Fruit fly (Drosophila melanogaster) whole organism, embryonic: ENCODE data around the gene Prx4.

ENCODE experiments used
- CG12104 ChIP-seq: fragments of 200-800 bp; sonication (Bioruptor generic); optimal IDR thresholded peaks from 3 replicates; lab custom pipeline; 2016; ENCODE audit warnings: missing biosample characterization, missing genetic modification characterization
- CG12659 ChIP-seq: fragments of 200-800 bp; sonication (Bioruptor generic); optimal IDR thresholded peaks from 3 replicates; lab custom pipeline; 2017; ENCODE audit warnings: mild to moderate bottlenecking, missing biosample characterization, missing genetic modification reagents, missing genetic modification characterization
- CG12942 ChIP-seq: fragments of 200-800 bp; sonication (Bioruptor generic); optimal IDR thresholded peaks from 3 replicates; lab custom pipeline; 2016; ENCODE audit warnings: missing biosample characterization, missing genetic modification characterization
- CG15011 ChIP-seq: fragments of 200-800 bp; sonication (Bioruptor generic); optimal IDR thresholded peaks from 3 replicates; lab custom pipeline; 2018; ENCODE audit warnings: missing biosample characterization, mild to moderate bottlenecking, missing genetic modification characterization
- CG17186 ChIP-seq: fragments of 200-800 bp; sonication (Bioruptor generic); optimal IDR thresholded peaks from 3 replicates; lab custom pipeline; 2017; ENCODE audit warnings: missing biosample characterization, missing genetic modification reagents, missing genetic modification characterization
- CG1832 ChIP-seq: fragments of 200-800 bp; sonication (Bioruptor generic); optimal IDR thresholded peaks from 2 replicates; lab custom pipeline; 2017; ENCODE audit warnings: missing biosample characterization, mild to moderate bottlenecking, missing genetic modification characterization, inconsistent platforms
- CG2116 ChIP-seq: fragments of 200-800 bp; sonication (Bioruptor generic); optimal IDR thresholded peaks from 3 replicates; lab custom pipeline; 2018; ENCODE audit warnings: missing biosample characterization, mild to moderate bottlenecking, missing genetic modification characterization
- CG2199 ChIP-seq: fragments of 200-800 bp; sonication (Bioruptor generic); IDR thresholded peaks from 3 replicates; pipeline ENCODE4 v1.3.6; 2022; ENCODE audit warnings: missing biosample characterization, missing genetic modification characterization
- CG30020 ChIP-seq: fragments of 200-800 bp; optimal IDR thresholded peaks from 2 replicates; lab custom pipeline; 2019; ENCODE audit warnings: missing biosample characterization, mild to moderate bottlenecking, missing genetic modification characterization, moderate library complexity
- CG30431 ChIP-seq: fragments of 200-800 bp; sonication (Bioruptor generic); optimal IDR thresholded peaks from 2 replicates; lab custom pipeline; 2017; ENCODE audit warnings: missing biosample characterization, missing genetic modification characterization
- CG3281 ChIP-seq: fragments of 200-800 bp; sonication (Bioruptor generic); optimal IDR thresholded peaks from 3 replicates; lab custom pipeline; 2017; ENCODE audit warnings: missing biosample characterization, mild to moderate bottlenecking, missing genetic modification characterization
- CG34376 ChIP-seq: fragments of 200-800 bp; sonication (Bioruptor generic); optimal IDR thresholded peaks from 2 replicates; lab custom pipeline; 2018; ENCODE audit warnings: missing biosample characterization, mild to moderate bottlenecking, missing genetic modification characterization
- CG42726 ChIP-seq: fragments of 200-800 bp; sonication (Bioruptor generic); IDR thresholded peaks from 2 replicates; pipeline ENCODE4 v1.3.6; 2022; ENCODE audit warnings: missing biosample characterization, missing genetic modification characterization; ENCODE audit not compliant: partially characterized antibody
- CG5180 ChIP-seq: fragments of 200-800 bp; sonication (Bioruptor generic); optimal IDR thresholded peaks from 3 replicates; lab custom pipeline; 2017; ENCODE audit warnings: missing biosample characterization, missing genetic modification characterization, mild to moderate bottlenecking, moderate library complexity, missing genetic modification reagents
- CG6175 ChIP-seq: fragments of 200-800 bp; sonication (Bioruptor generic); IDR thresholded peaks from 3 replicates; pipeline ENCODE4 v1.3.6; 2022; ENCODE audit warnings: missing biosample characterization, missing genetic modification characterization
- CG6791 ChIP-seq: fragments of 200-800 bp; sonication (Bioruptor generic); IDR thresholded peaks from 3 replicates; pipeline ENCODE4 v1.3.6; 2022; ENCODE audit warnings: missing biosample characterization, missing genetic modification characterization; ENCODE audit not compliant: partially characterized antibody
- CG7987 ChIP-seq: fragments of 200-800 bp; sonication (Bioruptor generic); optimal IDR thresholded peaks from 2 replicates; lab custom pipeline; 2018; ENCODE audit warnings: missing biosample characterization, mild to moderate bottlenecking, missing genetic modification characterization, moderate library complexity
- CG8478 ChIP-seq: fragments of >200 bp; optimal IDR thresholded peaks from 2 replicates; lab custom pipeline; 2018
- CG9609 ChIP-seq: fragments of 200-800 bp; sonication (Bioruptor generic); optimal IDR thresholded peaks from 3 replicates; lab custom pipeline; 2016; ENCODE audit warnings: missing biosample characterization, missing genetic modification characterization
- CHES-1-like ChIP-seq: fragments of 200-800 bp; sonication (Bioruptor generic); optimal IDR thresholded peaks from 2 replicates; lab custom pipeline; 2016; ENCODE audit warnings: missing biosample characterization, missing genetic modification characterization
- D19A ChIP-seq: fragments of 200-800 bp; optimal IDR thresholded peaks from 3 replicates; lab custom pipeline; 2019; ENCODE audit warnings: missing biosample characterization, mild to moderate bottlenecking, missing genetic modification characterization, moderate library complexity
- HLH3B ChIP-seq: fragments of 200-800 bp; sonication (Bioruptor generic); IDR thresholded peaks from 2 replicates; pipeline ENCODE4 v1.3.6; 2022; ENCODE audit warnings: missing biosample characterization, missing genetic modification characterization
- Hmx ChIP-seq: fragments of 200-800 bp; sonication (Bioruptor generic); optimal IDR thresholded peaks from 2 replicates; lab custom pipeline; 2016; ENCODE audit warnings: missing biosample characterization, missing genetic modification characterization
- Kr ChIP-seq: fragments of 200-800 bp; sonication (Bioruptor generic); optimal IDR thresholded peaks from 2 replicates; lab custom pipeline; 2017; ENCODE audit warnings: missing biosample characterization, mild to moderate bottlenecking, missing genetic modification characterization
- Lhr ChIP-seq: fragments of 200-800 bp; sonication (Bioruptor generic); optimal IDR thresholded peaks from 3 replicates; lab custom pipeline; 2017; ENCODE audit warnings: mild to moderate bottlenecking, missing biosample characterization, missing genetic modification reagents, missing genetic modification characterization
- MESR4 ChIP-seq: fragments of 200-800 bp; sonication (Bioruptor generic); optimal IDR thresholded peaks from 2 replicates; lab custom pipeline; 2018; ENCODE audit warnings: missing biosample characterization, mild to moderate bottlenecking, missing genetic modification characterization, moderate library complexity
- Max ChIP-seq: fragments of 200-800 bp; sonication (Bioruptor generic); optimal IDR thresholded peaks from 2 replicates; lab custom pipeline; 2016; ENCODE audit warnings: missing biosample characterization, mild to moderate bottlenecking, missing genetic modification characterization
- Mrtf ChIP-seq: fragments of 200-800 bp; sonication (Bioruptor generic); IDR thresholded peaks from 3 replicates; pipeline ENCODE4 v1.3.6; 2022; ENCODE audit warnings: missing biosample characterization, missing genetic modification characterization
- Nf-YB ChIP-seq: fragments of 200-800 bp; sonication (Bioruptor generic); optimal IDR thresholded peaks from 3 replicates; lab custom pipeline; 2019; ENCODE audit warnings: missing biosample characterization, mild to moderate bottlenecking, missing genetic modification characterization, moderate library complexity
- Oaz ChIP-seq: fragments of 200-800 bp; sonication (Bioruptor generic); IDR thresholded peaks from 2 replicates; pipeline ENCODE4 v1.3.6; 2022; ENCODE audit warnings: missing biosample characterization, missing genetic modification characterization
- Tbp ChIP-seq: fragments of >200 bp; optimal IDR thresholded peaks from 2 replicates; lab custom pipeline; 2018; ENCODE audit warnings: missing biosample characterization, missing genetic modification characterization
- Trl ChIP-seq, 3 experiments: fragments of >200 bp in 2 of 3; fragments of 200-800 bp in 1 of 3; sonication (Bioruptor generic) in 1 of 3; optimal IDR thresholded peaks; 2 replicates in 1 of 3; 3 replicates in 2 of 3; lab custom pipeline; 2016 to 2017; ENCODE audit warnings: missing biosample characterization in 1 of 3, missing genetic modification characterization in 1 of 3
- aop ChIP-seq: fragments of 200-800 bp; sonication (Bioruptor generic); IDR thresholded peaks from 2 replicates; pipeline ENCODE4 v1.3.6; 2022; ENCODE audit warnings: missing biosample characterization, missing genetic modification characterization
- ase ChIP-seq: fragments of 200-800 bp; sonication (Bioruptor generic); IDR thresholded peaks from 3 replicates; pipeline ENCODE4 v1.3.6; 2022; ENCODE audit warnings: missing biosample characterization, missing genetic modification characterization
- bab2 ChIP-seq: fragments of 200-800 bp; sonication (Bioruptor generic); optimal IDR thresholded peaks from 2 replicates; lab custom pipeline; 2016; ENCODE audit warnings: missing biosample characterization, missing genetic modification characterization
- bigmax ChIP-seq: fragments of 200-800 bp; sonication (Bioruptor generic); optimal IDR thresholded peaks from 2 replicates; lab custom pipeline; 2018; ENCODE audit warnings: missing biosample characterization, mild to moderate bottlenecking, missing genetic modification characterization
- gfzf ChIP-seq: fragments of 200-800 bp; sonication (Bioruptor generic); optimal IDR thresholded peaks from 2 replicates; lab custom pipeline; 2016; ENCODE audit warnings: missing biosample characterization, mild to moderate bottlenecking, missing genetic modification characterization, moderate library complexity
- insv ChIP-seq, 2 experiments: fragments of 200-800 bp; sonication (Bioruptor generic); optimal IDR thresholded peaks; 3 replicates each; lab custom pipeline; 2016 to 2018; ENCODE audit warnings: missing biosample characterization in 2 of 2, missing genetic modification characterization in 2 of 2
- nerfin-2 ChIP-seq: fragments of 200-800 bp; sonication (Bioruptor generic); IDR thresholded peaks from 2 replicates; pipeline ENCODE4 v1.3.6; 2022; ENCODE audit warnings: missing biosample characterization, missing genetic modification characterization; ENCODE audit not compliant: partially characterized antibody
- ro ChIP-seq: fragments of 200-800 bp; sonication (Bioruptor generic); IDR thresholded peaks from 2 replicates; pipeline ENCODE4 v1.3.6; 2022; ENCODE audit warnings: missing biosample characterization, missing genetic modification characterization
- shn ChIP-seq: fragments of 200-800 bp; sonication (Bioruptor generic); optimal IDR thresholded peaks from 3 replicates; lab custom pipeline; 2016; ENCODE audit warnings: missing biosample characterization, missing genetic modification characterization
- sna ChIP-seq: fragments of 200-800 bp; sonication (Bioruptor generic); IDR thresholded peaks from 2 replicates; pipeline ENCODE4 v1.3.6; 2022; ENCODE audit warnings: missing biosample characterization, missing genetic modification characterization; ENCODE audit not compliant: partially characterized antibody
- tna ChIP-seq: fragments of 200-800 bp; sonication (Bioruptor generic); IDR thresholded peaks from 2 replicates; pipeline ENCODE4 v1.3.6; 2022; ENCODE audit warnings: missing biosample characterization, missing genetic modification characterization; ENCODE audit not compliant: partially characterized antibody
- trh ChIP-seq: fragments of 200-800 bp; sonication (Bioruptor generic); optimal IDR thresholded peaks from 2 replicates; lab custom pipeline; 2016; ENCODE audit warnings: missing biosample characterization, missing genetic modification characterization
- twi ChIP-seq: fragments of 200-800 bp; optimal IDR thresholded peaks from 2 replicates; lab custom pipeline; 2019; ENCODE audit warnings: missing biosample characterization, mild to moderate bottlenecking, missing genetic modification characterization, moderate library complexity
- vnd ChIP-seq: fragments of 200-800 bp; sonication (Bioruptor generic); IDR thresholded peaks from 3 replicates; pipeline ENCODE4 v1.3.6; 2022; ENCODE audit warnings: missing biosample characterization, missing genetic modification characterization; ENCODE audit not compliant: partially characterized antibody
- zen2 ChIP-seq: fragments of 200-800 bp; sonication (Bioruptor generic); IDR thresholded peaks from 3 replicates; pipeline ENCODE4 v1.3.6; 2022; ENCODE audit warnings: missing biosample characterization, missing genetic modification characterization; ENCODE audit not compliant: partially characterized antibody
- zfh2 ChIP-seq: fragments of 200-800 bp; sonication (Bioruptor generic); optimal IDR thresholded peaks from 2 replicates; lab custom pipeline; 2016; ENCODE audit warnings: missing biosample characterization, missing genetic modification characterization

Gene Prx4

DNA sequence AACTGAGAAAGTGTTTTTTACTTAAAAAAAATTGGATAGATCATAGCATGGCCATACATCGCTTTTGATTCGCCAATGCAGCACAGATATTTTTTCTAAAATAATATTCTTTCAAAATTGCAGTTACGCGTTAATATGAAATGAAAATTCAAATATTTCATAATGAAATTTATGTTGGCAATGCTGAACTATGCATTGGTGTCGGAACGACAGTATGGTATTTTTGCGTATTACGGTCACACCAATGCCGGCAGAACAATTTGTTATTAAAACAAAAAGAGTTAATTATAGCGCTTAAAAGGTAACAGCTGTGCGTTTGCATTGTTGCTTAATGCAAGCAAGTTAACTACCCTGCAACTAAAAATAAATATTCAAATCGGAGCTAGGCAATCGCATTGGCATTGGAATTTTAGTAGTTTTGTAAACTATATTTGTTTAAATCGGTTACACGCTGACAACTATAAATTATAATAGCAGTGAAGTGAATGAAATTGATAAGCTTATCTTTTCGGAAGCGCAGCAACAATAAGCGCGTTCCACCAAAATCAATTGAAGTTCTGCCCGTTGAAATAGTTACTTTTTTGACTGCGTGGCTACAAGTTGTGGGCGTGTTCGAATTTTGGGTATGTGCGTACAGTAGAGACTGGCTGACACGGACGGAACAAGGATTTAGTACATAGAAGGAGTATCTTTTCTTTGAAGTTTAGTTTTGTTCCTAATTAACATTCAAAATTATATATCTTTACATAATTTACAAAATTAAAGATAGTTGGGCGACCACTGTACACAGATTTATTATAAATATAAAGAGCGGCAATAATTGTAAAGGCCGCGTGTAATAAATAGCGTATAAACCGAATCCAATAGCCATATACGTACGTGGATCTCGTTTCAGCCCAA is at the start of gene Prx4 (continued):
- TF ChIP-seq CG17186 (GFP tag; lab: Kevin White, UChicago), result no peak
- TF ChIP-seq CG34376 (GFP tag; lab: Kevin White, UChicago), result no peak
- no peak for TF ChIP-seq Kr (GFP tag; lab: Kevin White, UChicago)
- TF ChIP-seq CG1832 (GFP tag; lab: Kevin White, UChicago), result no peak
- no peak for TF ChIP-seq CG12104 (GFP tag; lab: Kevin White, UChicago)
- TF ChIP-seq CG15011 (GFP tag; lab: Kevin White, UChicago), result peak; percentile 48
- TF ChIP-seq Hmx (GFP tag; lab: Kevin White, UChicago), result no peak
- TF ChIP-seq bab2 (GFP tag; lab: Kevin White, UChicago), result peak; percentile 44
- peak; percentile 63 for TF ChIP-seq D19A
- no peak for TF ChIP-seq sna
- TF ChIP-seq zen2, result no peak
- TF ChIP-seq CG6175, result 0 out of 3 replicates have a peak, but pooled peaks have one; percentile 9
- peak; percentile 20 for TF ChIP-seq MESR4 (GFP tag; lab: Kevin White, UChicago)
- TF ChIP-seq CG2199 (GFP tag; lab: Robert Waterston, UW), result no peak
- no peak for TF ChIP-seq shn (GFP tag; lab: Kevin White, UChicago)
- no peak for TF ChIP-seq aop
- TF ChIP-seq insv (GFP tag; optimal IDR thresholded peaks at IDR 0.05; lab: Kevin White, UChicago), result no peak
- peak; percentile 38 for TF ChIP-seq CG30431 (GFP tag; lab: Kevin White, UChicago)
- TF ChIP-seq ase, result peak; percentile 60; the same call in 1 of the 3 replicates
- TF ChIP-seq HLH3B (GFP tag; lab: Robert Waterston, UW), result peak; percentile 69
- TF ChIP-seq Mrtf (GFP tag; lab: Robert Waterston, UW), result peak; percentile 75
- TF ChIP-seq CG9609 (GFP tag; lab: Kevin White, UChicago), result no peak
- TF ChIP-seq CG42726 (GFP tag; lab: Robert Waterston, UW), result no peak
- TF ChIP-seq CG12942 (GFP tag; lab: Kevin White, UChicago), result peak; percentile 30
- TF ChIP-seq CG7987, result no peak
- TF ChIP-seq gfzf, result peak; percentile 87
- peak; percentile 63 for TF ChIP-seq CG12659
- peak; percentile 40; the same call in 1 of the 2 replicates for TF ChIP-seq Oaz (GFP tag; lab: Robert Waterston, UW)
- TF ChIP-seq Trl (optimal IDR thresholded peaks at IDR 0.05; lab: Kevin White, UChicago), result no peak
- TF ChIP-seq Trl (GFP tag; optimal IDR thresholded peaks at IDR 0.05; lab: Kevin White, UChicago), result peak; percentile 19
- no peak for TF ChIP-seq CG8478 (lab: Kevin White, UChicago)
- no peak for TF ChIP-seq ro (GFP tag; lab: Robert Waterston, UW)
- TF ChIP-seq bigmax (GFP tag; lab: Kevin White, UChicago), result no peak
- TF ChIP-seq CG30020 (tag; lab: Kevin White, UChicago), result no peak
- TF ChIP-seq CG6791, result no peak
- TF ChIP-seq trh (GFP tag; lab: Kevin White, UChicago), result no peak
- no peak for TF ChIP-seq CG2116 (GFP tag; lab: Kevin White, UChicago)
- no peak for TF ChIP-seq CHES-1-like (GFP tag; lab: Kevin White, UChicago)
- no peak for TF ChIP-seq nerfin-2 (GFP tag; lab: Robert Waterston, UW)
- TF ChIP-seq Tbp (GFP tag; lab: Kevin White, UChicago), result no peak
- TF ChIP-seq Lhr (GFP tag; lab: Kevin White, UChicago), result no peak
- TF ChIP-seq vnd (GFP tag; lab: Robert Waterston, UW), result no peak
- no peak for TF ChIP-seq tna (GFP tag; lab: Robert Waterston, UW)
- peak; percentile 43 for TF ChIP-seq zfh2 (GFP tag; lab: Kevin White, UChicago)
- TF ChIP-seq Max (GFP tag; lab: Kevin White, UChicago), result no peak
- TF ChIP-seq Nf-YB, result peak; percentile 28
- TF ChIP-seq CG3281 (GFP tag; lab: Kevin White, UChicago), result peak; percentile 54
- peak; percentile 18 for TF ChIP-seq twi
- TF ChIP-seq CG5180 (GFP tag; lab: Kevin White, UChicago), result peak; percentile 25
